Fruit fly (Drosophila melanogaster) whole organism, embryonic: ENCODE measurements around the gene Obp93a.

ENCODE experiments used
- Ada2b ChIP-seq: fragments of 200-800 bp; sonication (Bioruptor generic); IDR thresholded peaks from 2 replicates; pipeline ENCODE4 v1.3.6; 2022; ENCODE audit warnings: missing biosample characterization, missing genetic modification characterization
- CG11398 ChIP-seq: fragments of 200-800 bp; sonication (Bioruptor generic); optimal IDR thresholded peaks from 2 replicates; lab custom pipeline; 2016; ENCODE audit warnings: missing biosample characterization, missing genetic modification characterization
- CG12155 ChIP-seq: fragments of 200-800 bp; sonication (Bioruptor generic); optimal IDR thresholded peaks from 3 replicates; lab custom pipeline; 2016; ENCODE audit warnings: missing biosample characterization, missing genetic modification characterization
- CG12769 ChIP-seq: fragments of 200-800 bp; sonication (Bioruptor generic); optimal IDR thresholded peaks from 2 replicates; lab custom pipeline; 2019; ENCODE audit warnings: missing biosample characterization, mild to moderate bottlenecking, missing genetic modification characterization, moderate library complexity
- CG13775 ChIP-seq: fragments of 200-800 bp; sonication (Bioruptor generic); optimal IDR thresholded peaks from 3 replicates; lab custom pipeline; 2017; ENCODE audit warnings: missing biosample characterization, mild to moderate bottlenecking, missing genetic modification characterization
- CG15269 ChIP-seq: fragments of 200-800 bp; sonication (Bioruptor generic); optimal IDR thresholded peaks from 2 replicates; lab custom pipeline; 2018; ENCODE audit warnings: missing biosample characterization, mild to moderate bottlenecking, missing genetic modification characterization, moderate library complexity
- CG15479 ChIP-seq: fragments of 200-800 bp; sonication (Bioruptor generic); optimal IDR thresholded peaks from 3 replicates; lab custom pipeline; 2019; ENCODE audit warnings: missing biosample characterization, mild to moderate bottlenecking, missing genetic modification characterization, moderate library complexity
- CG1832 ChIP-seq: fragments of 200-800 bp; sonication (Bioruptor generic); optimal IDR thresholded peaks from 2 replicates; lab custom pipeline; 2017; ENCODE audit warnings: missing biosample characterization, mild to moderate bottlenecking, missing genetic modification characterization, inconsistent platforms
- CG18599 ChIP-seq: fragments of 200-800 bp; sonication (Bioruptor generic); optimal IDR thresholded peaks from 3 replicates; lab custom pipeline; 2017; ENCODE audit warnings: missing biosample characterization, missing genetic modification characterization, mild to moderate bottlenecking, moderate library complexity, missing genetic modification reagents
- CG18764 ChIP-seq: fragments of 200-800 bp; sonication (Bioruptor generic); optimal IDR thresholded peaks from 3 replicates; lab custom pipeline; 2016; ENCODE audit warnings: missing biosample characterization, missing genetic modification characterization
- CG3163 ChIP-seq: fragments of 200-800 bp; sonication (Bioruptor generic); optimal IDR thresholded peaks from 3 replicates; lab custom pipeline; 2016; ENCODE audit warnings: missing biosample characterization, missing genetic modification characterization
- CG3847 ChIP-seq: fragments of 200-800 bp; sonication (Bioruptor generic); IDR thresholded peaks from 2 replicates; pipeline ENCODE4 v1.3.6; 2022; ENCODE audit warnings: missing biosample characterization, missing genetic modification characterization
- CG4360 ChIP-seq: fragments of 200-800 bp; sonication (Bioruptor generic); IDR thresholded peaks from 2 replicates; pipeline ENCODE4 v1.3.6; 2022; ENCODE audit warnings: missing biosample characterization, missing genetic modification characterization
- CG5180 ChIP-seq: fragments of 200-800 bp; sonication (Bioruptor generic); optimal IDR thresholded peaks from 3 replicates; lab custom pipeline; 2017; ENCODE audit warnings: missing biosample characterization, missing genetic modification characterization, mild to moderate bottlenecking, moderate library complexity, missing genetic modification reagents
- CG5245 ChIP-seq: fragments of 200-800 bp; sonication (Bioruptor generic); optimal IDR thresholded peaks from 3 replicates; lab custom pipeline; 2016; ENCODE audit warnings: missing biosample characterization, missing genetic modification characterization
- CG7271 ChIP-seq: fragments of 200-800 bp; sonication (Bioruptor generic); optimal IDR thresholded peaks from 2 replicates; lab custom pipeline; 2018; ENCODE audit warnings: missing biosample characterization, mild to moderate bottlenecking, missing genetic modification characterization, moderate library complexity
- CG7357 ChIP-seq: fragments of 200-800 bp; sonication (Bioruptor generic); IDR thresholded peaks from 3 replicates; pipeline ENCODE4 v1.3.6; 2022; ENCODE audit warnings: missing biosample characterization, missing genetic modification characterization
- CG8281 ChIP-seq: fragments of 200-800 bp; sonication (Bioruptor generic); optimal IDR thresholded peaks from 2 replicates; lab custom pipeline; 2018; ENCODE audit warnings: missing biosample characterization, mild to moderate bottlenecking, missing genetic modification characterization, moderate library complexity
- CG8924 ChIP-seq: fragments of 200-800 bp; optimal IDR thresholded peaks from 3 replicates; lab custom pipeline; 2019; ENCODE audit warnings: missing biosample characterization, mild to moderate bottlenecking, missing genetic modification characterization, moderate library complexity
- Dfd ChIP-seq, 2 experiments: fragments of >200 bp; optimal IDR thresholded peaks; 2 replicates each; lab custom pipeline; 2017; ENCODE audit warnings: missing biosample characterization in 2 of 2, missing genetic modification characterization in 2 of 2
- Fer1 ChIP-seq: fragments of 200-800 bp; sonication (Bioruptor generic); optimal IDR thresholded peaks from 2 replicates; lab custom pipeline; 2017; ENCODE audit warnings: missing biosample characterization, mild to moderate bottlenecking, missing genetic modification characterization
- Fer2 ChIP-seq: fragments of 200-800 bp; sonication (Bioruptor generic); optimal IDR thresholded peaks from 2 replicates; lab custom pipeline; 2018; ENCODE audit warnings: missing biosample characterization, mild to moderate bottlenecking, missing genetic modification characterization, moderate library complexity
- HHEX ChIP-seq: fragments of 200-800 bp; sonication (Bioruptor generic); optimal IDR thresholded peaks from 3 replicates; lab custom pipeline; 2017; ENCODE audit warnings: missing biosample characterization, mild to moderate bottlenecking, missing genetic modification characterization, missing genetic modification reagents
- HLH4C ChIP-seq: fragments of 200-800 bp; sonication (Bioruptor generic); IDR thresholded peaks from 3 replicates; pipeline ENCODE4 v1.3.6; 2022; ENCODE audit warnings: missing biosample characterization, missing genetic modification characterization; ENCODE audit not compliant: partially characterized antibody
- Hey ChIP-seq: fragments of 200-800 bp; sonication (Bioruptor generic); optimal IDR thresholded peaks from 3 replicates; lab custom pipeline; 2018; ENCODE audit warnings: missing biosample characterization, mild to moderate bottlenecking, missing genetic modification characterization
- Hmr ChIP-seq: fragments of 200-800 bp; sonication (Bioruptor generic); optimal IDR thresholded peaks from 3 replicates; lab custom pipeline; 2017; ENCODE audit warnings: mild to moderate bottlenecking, missing biosample characterization, missing genetic modification reagents, missing genetic modification characterization
- Jarid2 ChIP-seq: fragments of 200-800 bp; sonication (Bioruptor generic); optimal IDR thresholded peaks from 3 replicates; lab custom pipeline; 2017; ENCODE audit warnings: mild to moderate bottlenecking, missing biosample characterization, missing genetic modification reagents, missing genetic modification characterization
- NFAT ChIP-seq: fragments of 200-800 bp; sonication (Bioruptor generic); IDR thresholded peaks from 2 replicates; pipeline ENCODE4 v1.3.6; 2022; ENCODE audit warnings: missing biosample characterization, missing genetic modification characterization
- Opbp ChIP-seq: fragments of 200-800 bp; sonication (Bioruptor generic); IDR thresholded peaks from 3 replicates; pipeline ENCODE4 v1.3.6; 2022; ENCODE audit warnings: missing biosample characterization, missing genetic modification characterization; ENCODE audit not compliant: partially characterized antibody
- Ptx1 ChIP-seq: fragments of 200-800 bp; sonication (Bioruptor generic); IDR thresholded peaks from 2 replicates; pipeline ENCODE4 v1.3.6; 2022; ENCODE audit warnings: missing biosample characterization, missing genetic modification characterization
- caup ChIP-seq: fragments of 200-800 bp; sonication (Bioruptor generic); optimal IDR thresholded peaks from 3 replicates; lab custom pipeline; 2017; ENCODE audit warnings: missing biosample characterization, mild to moderate bottlenecking, missing genetic modification characterization, moderate library complexity; ENCODE audit not compliant: severe bottlenecking
- crol ChIP-seq: fragments of 200-800 bp; sonication (Bioruptor generic); IDR thresholded peaks from 2 replicates; pipeline ENCODE4 v1.3.6; 2022; ENCODE audit warnings: missing biosample characterization, missing genetic modification characterization
- fu2 ChIP-seq: fragments of 200-800 bp; sonication (Bioruptor generic); optimal IDR thresholded peaks from 2 replicates; lab custom pipeline; 2016; ENCODE audit warnings: missing biosample characterization, missing genetic modification characterization
- gcm ChIP-seq: fragments of 200-800 bp; sonication (Bioruptor generic); optimal IDR thresholded peaks from 2 replicates; lab custom pipeline; 2019; ENCODE audit warnings: missing biosample characterization, mild to moderate bottlenecking, missing genetic modification characterization, moderate library complexity
- grn ChIP-seq: fragments of 200-800 bp; sonication (Bioruptor generic); optimal IDR thresholded peaks from 3 replicates; lab custom pipeline; 2017; ENCODE audit warnings: missing biosample characterization, missing genetic modification characterization
- gsb ChIP-seq: fragments of 200-800 bp; sonication (Bioruptor generic); IDR thresholded peaks from 2 replicates; pipeline ENCODE4 v1.3.6; 2022; ENCODE audit warnings: missing biosample characterization, missing genetic modification characterization
- ham ChIP-seq: fragments of 200-800 bp; sonication (Bioruptor generic); IDR thresholded peaks from 2 replicates; pipeline ENCODE4 v1.3.6; 2022; ENCODE audit warnings: missing biosample characterization, missing genetic modification characterization
- lilli ChIP-seq: fragments of 200-800 bp; sonication (Bioruptor generic); optimal IDR thresholded peaks from 3 replicates; lab custom pipeline; 2016; ENCODE audit warnings: missing biosample characterization, missing genetic modification characterization
- mirr ChIP-seq: fragments of 200-800 bp; sonication (Bioruptor generic); optimal IDR thresholded peaks from 3 replicates; lab custom pipeline; 2018; ENCODE audit warnings: missing biosample characterization, mild to moderate bottlenecking, missing genetic modification characterization
- nerfin-1 ChIP-seq: fragments of 200-800 bp; sonication (Bioruptor generic); optimal IDR thresholded peaks from 3 replicates; lab custom pipeline; 2019; ENCODE audit warnings: missing biosample characterization, mild to moderate bottlenecking, missing genetic modification characterization, moderate library complexity
- org-1 ChIP-seq: fragments of 200-800 bp; sonication (Bioruptor generic); optimal IDR thresholded peaks from 2 replicates; lab custom pipeline; 2017; ENCODE audit warnings: missing biosample characterization, missing genetic modification characterization
- pan ChIP-seq, 4 experiments: fragments of >200 bp in 3 of 4; fragments of 200-800 bp in 1 of 4; sonication (Bioruptor generic) in 1 of 4; optimal IDR thresholded peaks in 3 of 4; IDR thresholded peaks in 1 of 4; 2 replicates each; pipeline versions ENCODE4 v1.3.6 to Lab custom; 2017 to 2022; ENCODE audit warnings: missing biosample characterization in 2 of 4, missing genetic modification characterization in 2 of 4, mixed read lengths in 1 of 4
- rib ChIP-seq: fragments of 200-800 bp; sonication (Bioruptor generic); IDR thresholded peaks from 2 replicates; pipeline ENCODE4 v1.3.6; 2022; ENCODE audit warnings: missing biosample characterization, missing genetic modification characterization
- row ChIP-seq: fragments of 200-800 bp; sonication (Bioruptor generic); IDR thresholded peaks from 3 replicates; pipeline ENCODE4 v1.3.6; 2022; ENCODE audit warnings: missing biosample characterization, missing genetic modification characterization
- sens-2 ChIP-seq: fragments of 200-800 bp; sonication (Bioruptor generic); IDR thresholded peaks from 2 replicates; pipeline ENCODE4 v1.3.6; 2022; ENCODE audit warnings: missing biosample characterization, missing genetic modification characterization
- tx ChIP-seq: fragments of 200-800 bp; sonication (Bioruptor generic); optimal IDR thresholded peaks from 2 replicates; lab custom pipeline; 2016; ENCODE audit warnings: missing biosample characterization, missing genetic modification characterization
- usp ChIP-seq: fragments of >200 bp; optimal IDR thresholded peaks from 2 replicates; lab custom pipeline; 2017; ENCODE audit warnings: missing biosample characterization, missing genetic modification characterization

The Obp93a gene

dm6 chr3R:21080876-21081586 is 48.5 kb downstream of the Obp93a start, which contains the start of gene HHEX (continued):
- TF ChIP-seq CG3847 (GFP tag; lab: Robert Waterston, UW) (no peak), Hmr (peak; percentile 12), Jarid2 (GFP tag; lab: Kevin White, UChicago) (peak; percentile 7), Dfd (GFP tag; optimal IDR thresholded peaks at IDR 0.05; lab: Kevin White, UChicago) (no peak), lilli (no peak), org-1 (GFP tag; lab: Kevin White, UChicago) (no peak), CG18764 (GFP tag; lab: Kevin White, UChicago) (no peak), HLH4C (GFP tag; lab: Robert Waterston, UW) (no peak), CG13775 (no peak), caup (peak; percentile 16), CG8281 (tag; lab: Kevin White, UChicago) (no peak), CG5180 (GFP tag; lab: Kevin White, UChicago) (peak; percentile 66), CG18599 (GFP tag; lab: Kevin White, UChicago) (peak; percentile 50), CG8924 (tag; lab: Kevin White, UChicago) (no peak), tx (GFP tag; lab: Kevin White, UChicago) (no peak), CG12769 (peak; percentile 70), usp (no peak), Fer1 (GFP tag; lab: Kevin White, UChicago) (peak; percentile 7), CG15479 (no peak), sens-2 (GFP tag; lab: Robert Waterston, UW) (peak; percentile 76), grn (peak; percentile 74), CG7271 (tag; lab: Kevin White, UChicago) (no peak), Opbp (0 out of 3 replicates have a peak, but pooled peaks have one; percentile 27), gcm (no peak), crol (GFP tag; lab: Robert Waterston, UW) (peak; percentile 90), CG7357 (GFP tag; lab: Robert Waterston, UW) (no peak), CG3163 (no peak), CG11398 (GFP tag; lab: Kevin White, UChicago) (no peak), CG15269 (tag; lab: Kevin White, UChicago) (no peak), Ptx1 (GFP tag; lab: Robert Waterston, UW) (peak; percentile 43), row (GFP tag; lab: Robert Waterston, UW) (no peak), gsb (GFP tag; lab: Robert Waterston, UW) (no peak), fu2 (GFP tag; lab: Kevin White, UChicago) (no peak), mirr (GFP tag; lab: Kevin White, UChicago) (peak; percentile 87), Fer2 (tag; lab: Kevin White, UChicago) (no peak), CG4360 (GFP tag; lab: Robert Waterston, UW) (peak; percentile 34; the same call in 1 of the 2 replicates), CG1832 (GFP tag; lab: Kevin White, UChicago) (no peak), CG5245 (GFP tag; lab: Kevin White, UChicago) (no peak), ham (GFP tag; lab: Robert Waterston, UW) (no peak), Hey (tag; lab: Kevin White, UChicago) (peak; percentile 92), Ada2b (GFP tag; lab: Robert Waterston, UW) (no peak), HHEX (GFP tag; lab: Kevin White, UChicago) (peak; percentile 41), rib (0 out of 2 replicates have a peak, but pooled peaks have one; percentile 10), nerfin-1 (tag; lab: Kevin White, UChicago) (no peak), CG12155 (GFP tag; lab: Kevin White, UChicago) (no peak), pan (optimal IDR thresholded peaks at IDR 0.05; lab: Kevin White, UChicago) (no peak), pan (GFP tag; optimal IDR thresholded peaks at IDR 0.05 in 1 of 2, IDR thresholded peaks at IDR 0.05 in 1 of 2) (peak in 1 of 2 experiments; percentile 82), NFAT (GFP tag; lab: Robert Waterston, UW) (no peak)
